Fruit fly (Drosophila melanogaster): ENCODE measurements around the gene CG3119.

DNA sequence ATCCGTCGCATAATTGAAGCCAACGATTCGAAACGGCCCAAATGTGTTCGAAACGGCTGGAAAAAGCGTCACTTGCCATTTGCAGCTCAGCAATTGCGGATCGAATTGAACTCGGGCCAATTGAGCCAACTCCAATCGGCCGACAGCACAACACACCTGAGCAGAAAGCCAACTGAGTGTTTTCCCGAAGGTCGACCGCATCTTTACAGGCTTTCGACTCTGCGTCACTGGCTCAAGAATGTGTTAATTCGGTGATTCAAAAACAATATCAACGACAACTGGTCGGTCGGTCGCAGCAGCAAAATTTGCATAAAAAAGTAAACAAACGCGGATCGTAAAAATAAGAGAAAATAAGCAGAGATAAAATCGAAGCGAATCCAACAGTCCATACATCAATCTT, 2.7 kb upstream of the CG3119 start:
- TF ChIP-seq CG5204 (GFP tag; optimal IDR thresholded peaks at IDR 0.05) (no peak), CG1620 (GFP tag; optimal IDR thresholded peaks at IDR 0.05) (no peak), kay (GFP tag; ENCODE audit: borderline replicate concordance) (no peak), CG7101 (tag; optimal IDR thresholded peaks at IDR 0.05) (no peak), Hr96 (GFP tag; optimal IDR thresholded peaks at IDR 0.05) (no peak), cic (GFP tag; optimal IDR thresholded peaks at IDR 0.05) (no peak), ovo (GFP tag; optimal IDR thresholded peaks at IDR 0.05) (no peak), Clk (GFP tag; optimal IDR thresholded peaks at IDR 0.05) (no peak), cnc (optimal IDR thresholded peaks at IDR 0.05) (no peak)

All from whole organism, adult.